Fruit fly (Drosophila melanogaster) whole organism, embryonic: ENCODE data around the gene djl.

ENCODE experiments used
- ATbp ChIP-seq: fragments of 200-800 bp; sonication (Bioruptor generic); optimal IDR thresholded peaks from 2 replicates; lab custom pipeline; 2017; ENCODE audit warnings: missing biosample characterization, mild to moderate bottlenecking, missing genetic modification characterization, missing genetic modification reagents
- CG11695 ChIP-seq: fragments of 200-800 bp; sonication (Bioruptor generic); IDR thresholded peaks from 3 replicates; pipeline ENCODE4 v1.3.6; 2022; ENCODE audit warnings: missing biosample characterization, missing genetic modification characterization
- CG13424 ChIP-seq: fragments of 200-800 bp; sonication (Bioruptor generic); optimal IDR thresholded peaks from 2 replicates; lab custom pipeline; 2019; ENCODE audit warnings: missing biosample characterization, mild to moderate bottlenecking, missing genetic modification characterization, moderate library complexity
- CG1529 ChIP-seq: fragments of 200-800 bp; sonication (Bioruptor generic); optimal IDR thresholded peaks from 3 replicates; lab custom pipeline; 2018; ENCODE audit warnings: missing biosample characterization, missing genetic modification characterization
- CG15514 ChIP-seq: fragments of 200-800 bp; sonication (Bioruptor generic); optimal IDR thresholded peaks from 3 replicates; lab custom pipeline; 2017; ENCODE audit warnings: missing biosample characterization, missing genetic modification characterization, mild to moderate bottlenecking, moderate library complexity, missing genetic modification reagents
- CG15601 ChIP-seq: fragments of 200-800 bp; sonication (Bioruptor generic); optimal IDR thresholded peaks from 3 replicates; lab custom pipeline; 2019; ENCODE audit warnings: missing biosample characterization, mild to moderate bottlenecking, missing genetic modification characterization, moderate library complexity
- CG1603 ChIP-seq: fragments of 200-800 bp; sonication (Bioruptor generic); optimal IDR thresholded peaks from 2 replicates; lab custom pipeline; 2019; ENCODE audit warnings: missing biosample characterization, mild to moderate bottlenecking, missing genetic modification characterization, moderate library complexity
- CG16779 ChIP-seq: fragments of 200-800 bp; sonication (Bioruptor generic); IDR thresholded peaks from 2 replicates; pipeline ENCODE4 v1.3.6; 2022; ENCODE audit warnings: missing biosample characterization, missing genetic modification characterization
- CG17385 ChIP-seq: fragments of 200-800 bp; sonication (Bioruptor generic); optimal IDR thresholded peaks from 3 replicates; lab custom pipeline; 2018; ENCODE audit warnings: missing biosample characterization, mild to moderate bottlenecking, missing genetic modification characterization
- CG18262 ChIP-seq: fragments of 200-800 bp; optimal IDR thresholded peaks from 3 replicates; lab custom pipeline; 2019; ENCODE audit warnings: missing biosample characterization, mild to moderate bottlenecking, missing genetic modification characterization, moderate library complexity
- CG2678 ChIP-seq: fragments of 200-800 bp; sonication (Bioruptor generic); optimal IDR thresholded peaks from 3 replicates; lab custom pipeline; 2019; ENCODE audit warnings: missing biosample characterization, mild to moderate bottlenecking, missing genetic modification characterization, moderate library complexity
- CG2712 ChIP-seq: fragments of 200-800 bp; optimal IDR thresholded peaks from 3 replicates; lab custom pipeline; 2019; ENCODE audit warnings: missing biosample characterization, mild to moderate bottlenecking, missing genetic modification characterization, moderate library complexity
- CG2875 ChIP-seq: fragments of 200-800 bp; sonication (Bioruptor generic); optimal IDR thresholded peaks from 2 replicates; lab custom pipeline; 2017; ENCODE audit warnings: missing biosample characterization, mild to moderate bottlenecking, missing genetic modification characterization, missing genetic modification reagents
- CG31441 ChIP-seq: fragments of 200-800 bp; sonication (Bioruptor generic); IDR thresholded peaks from 2 replicates; pipeline ENCODE4 v1.3.6; 2022; ENCODE audit warnings: missing biosample characterization, missing genetic modification characterization
- CG3995 ChIP-seq: fragments of 200-800 bp; sonication (Bioruptor generic); optimal IDR thresholded peaks from 3 replicates; lab custom pipeline; 2016; ENCODE audit warnings: missing biosample characterization, missing genetic modification characterization
- CG4424 ChIP-seq: fragments of 200-800 bp; sonication (Bioruptor generic); optimal IDR thresholded peaks from 3 replicates; lab custom pipeline; 2016; ENCODE audit warnings: missing biosample characterization, missing genetic modification characterization
- CG4820 ChIP-seq: fragments of 200-800 bp; sonication (Bioruptor generic); optimal IDR thresholded peaks from 3 replicates; lab custom pipeline; 2016; ENCODE audit warnings: missing biosample characterization, missing genetic modification characterization
- CG4854 ChIP-seq: fragments of 200-800 bp; sonication (Bioruptor generic); optimal IDR thresholded peaks from 2 replicates; lab custom pipeline; 2016; ENCODE audit warnings: missing biosample characterization, missing genetic modification characterization, inconsistent platforms
- CG5245 ChIP-seq: fragments of 200-800 bp; sonication (Bioruptor generic); optimal IDR thresholded peaks from 3 replicates; lab custom pipeline; 2016; ENCODE audit warnings: missing biosample characterization, missing genetic modification characterization
- CG6654 ChIP-seq: fragments of 200-800 bp; sonication (Bioruptor generic); optimal IDR thresholded peaks from 2 replicates; lab custom pipeline; 2017; ENCODE audit warnings: missing biosample characterization, mild to moderate bottlenecking, missing genetic modification characterization
- CG6689 ChIP-seq: fragments of 200-800 bp; sonication (Bioruptor generic); IDR thresholded peaks from 2 replicates; pipeline ENCODE4 v1.3.6; 2022; ENCODE audit warnings: missing biosample characterization, missing genetic modification characterization
- CG6854 ChIP-seq: fragments of 200-800 bp; sonication (Bioruptor generic); optimal IDR thresholded peaks from 3 replicates; lab custom pipeline; 2017; ENCODE audit warnings: missing biosample characterization, mild to moderate bottlenecking, missing genetic modification characterization
- CG9797 ChIP-seq: fragments of 200-800 bp; sonication (Bioruptor generic); optimal IDR thresholded peaks from 3 replicates; lab custom pipeline; 2018; ENCODE audit warnings: missing biosample characterization, mild to moderate bottlenecking, missing genetic modification characterization
- CG9932 ChIP-seq: fragments of 200-800 bp; sonication (Bioruptor generic); IDR thresholded peaks from 2 replicates; pipeline ENCODE4 v1.3.6; 2022; ENCODE audit warnings: missing biosample characterization, missing genetic modification characterization
- Dref ChIP-seq: fragments of 200-800 bp; sonication (Bioruptor generic); IDR thresholded peaks from 2 replicates; pipeline ENCODE4 v1.3.6; 2022; ENCODE audit warnings: missing biosample characterization, missing genetic modification characterization
- Ets65A ChIP-seq: fragments of 200-800 bp; sonication (Bioruptor generic); peaks from one replicate; lab custom pipeline; 2016; ENCODE audit warnings: missing biosample characterization, missing genetic modification characterization
- H2.0 ChIP-seq: fragments of 200-800 bp; sonication (Bioruptor generic); IDR thresholded peaks from 2 replicates; pipeline ENCODE4 v1.3.6; 2022; ENCODE audit warnings: missing biosample characterization, missing genetic modification characterization
- HmgD ChIP-seq: fragments of 200-800 bp; sonication (Bioruptor generic); optimal IDR thresholded peaks from 3 replicates; lab custom pipeline; 2016; ENCODE audit warnings: missing biosample characterization, missing genetic modification characterization
- Hmx ChIP-seq: fragments of 200-800 bp; sonication (Bioruptor generic); optimal IDR thresholded peaks from 2 replicates; lab custom pipeline; 2016; ENCODE audit warnings: missing biosample characterization, missing genetic modification characterization
- Med ChIP-seq: fragments of 200-800 bp; sonication (Bioruptor generic); peaks from one replicate; lab custom pipeline; 2016; ENCODE audit warnings: missing biosample characterization, missing genetic modification characterization, mild to moderate bottlenecking, inconsistent platforms, moderate library complexity
- Rfx ChIP-seq: fragments of 200-800 bp; sonication (Bioruptor generic); IDR thresholded peaks from 2 replicates; pipeline ENCODE4 v1.3.6; 2022; ENCODE audit warnings: missing biosample characterization, missing genetic modification characterization
- Sox100B ChIP-seq: fragments of 200-800 bp; sonication (Bioruptor generic); optimal IDR thresholded peaks from 3 replicates; lab custom pipeline; 2018; ENCODE audit warnings: missing biosample characterization, mild to moderate bottlenecking, missing genetic modification characterization
- abd-A ChIP-seq: fragments of 200-800 bp; sonication (Bioruptor generic); optimal IDR thresholded peaks from 3 replicates; lab custom pipeline; 2019; ENCODE audit warnings: missing biosample characterization, mild to moderate bottlenecking, missing genetic modification characterization, moderate library complexity
- bab2 ChIP-seq: fragments of 200-800 bp; sonication (Bioruptor generic); optimal IDR thresholded peaks from 2 replicates; lab custom pipeline; 2016; ENCODE audit warnings: missing biosample characterization, missing genetic modification characterization
- dmrt11E ChIP-seq: fragments of 200-800 bp; sonication (Bioruptor generic); optimal IDR thresholded peaks from 3 replicates; lab custom pipeline; 2018; ENCODE audit warnings: missing biosample characterization, mild to moderate bottlenecking, missing genetic modification characterization, moderate library complexity
- fru ChIP-seq: fragments of >200 bp; optimal IDR thresholded peaks from 2 replicates; lab custom pipeline; 2017
- grn ChIP-seq: fragments of 200-800 bp; sonication (Bioruptor generic); optimal IDR thresholded peaks from 3 replicates; lab custom pipeline; 2017; ENCODE audit warnings: missing biosample characterization, missing genetic modification characterization
- gsb ChIP-seq: fragments of 200-800 bp; sonication (Bioruptor generic); IDR thresholded peaks from 2 replicates; pipeline ENCODE4 v1.3.6; 2022; ENCODE audit warnings: missing biosample characterization, missing genetic modification characterization
- h ChIP-seq: fragments of >200 bp; optimal IDR thresholded peaks from 2 replicates; lab custom pipeline; 2017
- jigr1 ChIP-seq: fragments of 200-800 bp; sonication (Bioruptor generic); IDR thresholded peaks from 3 replicates; pipeline ENCODE4 v1.3.6; 2022; ENCODE audit warnings: missing biosample characterization, missing genetic modification characterization
- lilli ChIP-seq: fragments of 200-800 bp; sonication (Bioruptor generic); optimal IDR thresholded peaks from 3 replicates; lab custom pipeline; 2016; ENCODE audit warnings: missing biosample characterization, missing genetic modification characterization
- mam ChIP-seq: fragments of 200-800 bp; sonication (Bioruptor generic); optimal IDR thresholded peaks from 3 replicates; lab custom pipeline; 2016; ENCODE audit warnings: missing biosample characterization, missing genetic modification characterization
- nom ChIP-seq: fragments of 200-800 bp; sonication (Bioruptor generic); optimal IDR thresholded peaks from 2 replicates; lab custom pipeline; 2017; ENCODE audit warnings: missing biosample characterization, missing genetic modification characterization, mild to moderate bottlenecking, moderate library complexity, missing genetic modification reagents
- pho ChIP-seq: fragments of 200-800 bp; sonication (Bioruptor generic); optimal IDR thresholded peaks from 2 replicates; lab custom pipeline; 2016; ENCODE audit warnings: missing biosample characterization, missing genetic modification characterization
- prd ChIP-seq, 3 experiments: fragments of >200 bp in 2 of 3; fragments of 200-800 bp in 1 of 3; sonication (Bioruptor generic) in 1 of 3; optimal IDR thresholded peaks in 2 of 3; IDR thresholded peaks in 1 of 3; 2 replicates in 2 of 3; 3 replicates in 1 of 3; pipeline versions ENCODE4 v1.3.6 to Lab custom; 2017 to 2022; ENCODE audit warnings: missing biosample characterization in 1 of 3, missing genetic modification characterization in 1 of 3
- pzg ChIP-seq: fragments of 200-800 bp; sonication (Bioruptor generic); optimal IDR thresholded peaks from 3 replicates; lab custom pipeline; 2018; ENCODE audit warnings: missing biosample characterization, mild to moderate bottlenecking, missing genetic modification characterization, moderate library complexity
- sens ChIP-seq: fragments of 200-800 bp; sonication (Bioruptor generic); peaks from one replicate; lab custom pipeline; 2016; ENCODE audit warnings: missing biosample characterization, missing genetic modification characterization
- tgo ChIP-seq: fragments of 200-800 bp; sonication (Bioruptor generic); IDR thresholded peaks from 3 replicates; pipeline ENCODE4 v1.3.6; 2022; ENCODE audit warnings: missing biosample characterization, missing genetic modification characterization
- tio ChIP-seq: fragments of 200-800 bp; sonication (Bioruptor generic); optimal IDR thresholded peaks from 2 replicates; lab custom pipeline; 2017; ENCODE audit warnings: missing biosample characterization, missing genetic modification characterization, inconsistent platforms
- trh ChIP-seq: fragments of 200-800 bp; sonication (Bioruptor generic); optimal IDR thresholded peaks from 2 replicates; lab custom pipeline; 2016; ENCODE audit warnings: missing biosample characterization, missing genetic modification characterization
- unc-4 ChIP-seq: fragments of 200-800 bp; sonication (Bioruptor generic); IDR thresholded peaks from 2 replicates; pipeline ENCODE4 v1.3.6; 2022; ENCODE audit warnings: missing biosample characterization, missing genetic modification characterization; ENCODE audit not compliant: partially characterized antibody
- vnd ChIP-seq: fragments of 200-800 bp; sonication (Bioruptor generic); IDR thresholded peaks from 3 replicates; pipeline ENCODE4 v1.3.6; 2022; ENCODE audit warnings: missing biosample characterization, missing genetic modification characterization; ENCODE audit not compliant: partially characterized antibody

The djl gene

dm6 chr3R:7093592-7093991 lies 33.0 kb downstream of the djl start (continued):
- no peak for TF ChIP-seq jigr1 (GFP tag; lab: Robert Waterston, UW)
- peak; percentile 95 for TF ChIP-seq CG15514 (GFP tag; lab: Kevin White, UChicago)
- TF ChIP-seq CG3995 (GFP tag; lab: Kevin White, UChicago), result peak; percentile 96
- TF ChIP-seq CG4424, result no peak
- TF ChIP-seq dmrt11E (tag; lab: Kevin White, UChicago), result peak; percentile 18
- no peak for TF ChIP-seq Hmx (GFP tag; lab: Kevin White, UChicago)
- peak; percentile 10 for TF ChIP-seq mam (GFP tag; lab: Kevin White, UChicago)
- peak; percentile 53 for TF ChIP-seq lilli (GFP tag; lab: Kevin White, UChicago)
- no peak for TF ChIP-seq CG6854 (GFP tag; lab: Kevin White, UChicago)
- TF ChIP-seq nom (GFP tag; lab: Kevin White, UChicago), result peak; percentile 23
- no peak for TF ChIP-seq bab2 (GFP tag; lab: Kevin White, UChicago)
- no peak for TF ChIP-seq CG1603
- peak; percentile 60; the same call in 1 of the 2 replicates for TF ChIP-seq CG9932 (GFP tag; lab: Robert Waterston, UW)
- no peak for TF ChIP-seq gsb
- TF ChIP-seq Sox100B (GFP tag; lab: Kevin White, UChicago), result no peak
- TF ChIP-seq CG6689, result no peak
- TF ChIP-seq CG9797, result no peak
- peak; percentile 28 for TF ChIP-seq CG18262 (tag; lab: Kevin White, UChicago)
- TF ChIP-seq CG2678 (tag; lab: Kevin White, UChicago), result no peak
- TF ChIP-seq tgo (GFP tag; lab: Robert Waterston, UW), result peak; percentile 23; the same call in 1 of the 3 replicates
- no peak for TF ChIP-seq CG1529 (GFP tag; lab: Kevin White, UChicago)
- TF ChIP-seq CG4854 (GFP tag; lab: Kevin White, UChicago), result no peak
- no peak for TF ChIP-seq CG2875
- peak; percentile 80 for TF ChIP-seq sens (GFP tag; lab: Kevin White, UChicago)
- TF ChIP-seq CG4820 (GFP tag; lab: Kevin White, UChicago), result no peak
- TF ChIP-seq CG13424 (tag; lab: Kevin White, UChicago), result peak; percentile 2
- no peak for TF ChIP-seq H2.0 (GFP tag; lab: Robert Waterston, UW)
- no peak for TF ChIP-seq CG15601
- peak; percentile 66 for TF ChIP-seq Med (GFP tag; lab: Kevin White, UChicago)
- no peak for TF ChIP-seq tio
- TF ChIP-seq Rfx, result peak; percentile 43; the same call in 1 of the 2 replicates
- no peak for TF ChIP-seq fru (lab: Kevin White, UChicago)
- no peak for TF ChIP-seq abd-A (tag; lab: Kevin White, UChicago)
- no peak for TF ChIP-seq pho (GFP tag; lab: Kevin White, UChicago)
- TF ChIP-seq vnd (GFP tag; lab: Robert Waterston, UW), result no peak
- TF ChIP-seq CG2712 (tag; lab: Kevin White, UChicago), result peak; percentile 44
- TF ChIP-seq CG31441 (GFP tag; lab: Robert Waterston, UW), result peak; percentile 71
- no peak for TF ChIP-seq CG6654 (GFP tag; lab: Kevin White, UChicago)
- peak; percentile 32 for TF ChIP-seq pzg (GFP tag; lab: Kevin White, UChicago)
- no peak for TF ChIP-seq Ets65A (GFP tag; lab: Kevin White, UChicago)
- TF ChIP-seq HmgD, result no peak
- no peak for TF ChIP-seq h (lab: Kevin White, UChicago)
- no peak for TF ChIP-seq ATbp (GFP tag; lab: Kevin White, UChicago)
- TF ChIP-seq CG5245, result no peak
- no peak for TF ChIP-seq grn (GFP tag; lab: Kevin White, UChicago)
- 0 out of 2 replicates have a peak, but pooled peaks have one; percentile 14 for TF ChIP-seq unc-4
- TF ChIP-seq CG17385 (GFP tag; lab: Kevin White, UChicago), result peak; percentile 5
- no peak for TF ChIP-seq trh (GFP tag; lab: Kevin White, UChicago)
- no peak for TF ChIP-seq CG11695 (GFP tag; lab: Robert Waterston, UW)
- TF ChIP-seq CG16779 (GFP tag; lab: Robert Waterston, UW), result no peak
- no peak for TF ChIP-seq prd (optimal IDR thresholded peaks at IDR 0.05; lab: Kevin White, UChicago)
- no peak for TF ChIP-seq prd (GFP tag; IDR thresholded peaks at IDR 0.05; lab: Robert Waterston, UW)
- TF ChIP-seq Dref, result peak; percentile 60
